Worm (Caenorhabditis elegans) whole organism, L4 larva: ENCODE measurements around the gene irg-4.

ENCODE experiments used
- F10B5.3 ChIP-seq: sonication (generic microtip); optimal IDR thresholded peaks from 2 replicates; lab custom pipeline; 2016; ENCODE audit warnings: mild to moderate bottlenecking, missing genetic modification characterization, missing compliant biosample characterization
- F49E8.2 ChIP-seq: sonication (generic microtip); optimal IDR thresholded peaks from 2 replicates; lab custom pipeline; 2016; ENCODE audit warnings: missing compliant biosample characterization, mild to moderate bottlenecking, missing genetic modification characterization, borderline replicate concordance
- R02D3.7 ChIP-seq: fragments of 150-350 bp; sonication (generic microtip); optimal IDR thresholded peaks from 3 replicates; lab custom pipeline; 2014; ENCODE audit warnings: missing biosample characterization, missing genetic modification characterization
- Y48G9A.11 ChIP-seq: fragments of 200-800 bp; sonication (Bioruptor generic); IDR thresholded peaks from 2 replicates; pipeline ENCODE4 v1.3.6; 2022; ENCODE audit warnings: missing genetic modification reagents, missing genetic modification characterization, missing compliant biosample characterization
- Y5F2A.4 ChIP-seq: fragments of 200-800 bp; sonication (Bioruptor generic); optimal IDR thresholded peaks from 2 replicates; lab custom pipeline; 2018; ENCODE audit warnings: mild to moderate bottlenecking, missing genetic modification characterization, missing compliant biosample characterization
- aha-1 ChIP-seq: fragments of 150-350 bp; peaks from one replicate; lab custom pipeline; 2014; ENCODE audit warnings: missing biosample characterization, missing genetic modification characterization
- arid-1 ChIP-seq: fragments of 200-800 bp; sonication (Bioruptor generic); conservative IDR thresholded peaks from 2 replicates; pipeline ENCODE4 v1.3.6; 2022; ENCODE audit warnings: missing genetic modification reagents, missing genetic modification characterization, missing compliant biosample characterization
- ceh-20 ChIP-seq: fragments of 200-800 bp; sonication (Bioruptor generic); IDR thresholded peaks from 2 replicates; pipeline ENCODE4 v1.3.6; 2022; ENCODE audit warnings: missing genetic modification reagents, missing genetic modification characterization, missing compliant biosample characterization
- ceh-32 ChIP-seq: sonication (generic microtip); optimal IDR thresholded peaks from 2 replicates; lab custom pipeline; 2016; ENCODE audit warnings: mild to moderate bottlenecking, missing genetic modification characterization, missing compliant biosample characterization; ENCODE audit not compliant: poor library complexity
- ceh-44 ChIP-seq: fragments of 200-800 bp; sonication (Bioruptor generic); IDR thresholded peaks from 2 replicates; pipeline ENCODE4 v1.3.6; 2022; ENCODE audit warnings: missing genetic modification reagents, missing genetic modification characterization, missing compliant biosample characterization
- cey-2 ChIP-seq: sonication (generic microtip); optimal IDR thresholded peaks from 3 replicates; lab custom pipeline; 2017; ENCODE audit warnings: missing genetic modification characterization, mild to moderate bottlenecking, missing compliant biosample characterization, antibody characterized with exemption, borderline replicate concordance; ENCODE audit not compliant: insufficient read depth
- ctbp-1 ChIP-seq: fragments of 200-800 bp; sonication (Bioruptor generic); IDR thresholded peaks from 2 replicates; pipeline ENCODE4 v1.3.6; 2022; ENCODE audit warnings: missing genetic modification reagents, missing genetic modification characterization, missing compliant biosample characterization
- daf-12 ChIP-seq: fragments of 150-350 bp; optimal IDR thresholded peaks from 2 replicates; lab custom pipeline; 2014; ENCODE audit warnings: missing biosample characterization, missing genetic modification reagents, missing genetic modification characterization
- daf-16 ChIP-seq, 3 experiments: sonication (generic microtip); optimal IDR thresholded peaks; 2 replicates each; lab custom pipeline; 2016 to 2017; ENCODE audit warnings: missing genetic modification characterization in 3 of 3, missing genetic modification reagents in 3 of 3, mild to moderate bottlenecking in 2 of 3, missing compliant biosample characterization in 2 of 3, missing biosample characterization in 1 of 3, moderate library complexity in 1 of 3
- dmd-9 ChIP-seq: fragments of 200-800 bp; sonication (Bioruptor generic); IDR thresholded peaks from 2 replicates; pipeline ENCODE4 v1.3.6; 2022; ENCODE audit warnings: missing genetic modification reagents, missing genetic modification characterization, missing compliant biosample characterization
- dve-1 ChIP-seq: sonication (generic microtip); optimal IDR thresholded peaks from 2 replicates; lab custom pipeline; 2017; ENCODE audit warnings: antibody characterized with exemption, mild to moderate bottlenecking, missing genetic modification characterization, missing compliant biosample characterization; ENCODE audit not compliant: insufficient read depth
- egl-27 ChIP-seq: sonication (generic microtip); optimal IDR thresholded peaks from 3 replicates; lab custom pipeline; 2017; ENCODE audit warnings: missing biosample characterization, missing genetic modification reagents, missing genetic modification characterization
- fkh-10 ChIP-seq: fragments of 150-350 bp; optimal IDR thresholded peaks from 2 replicates; lab custom pipeline; 2014; ENCODE audit warnings: missing biosample characterization, missing genetic modification reagents, missing genetic modification characterization
- hlh-11 ChIP-seq: fragments of 200-800 bp; sonication (Bioruptor generic); optimal IDR thresholded peaks from 2 replicates; lab custom pipeline; 2018; ENCODE audit warnings: mild to moderate bottlenecking, missing genetic modification characterization, missing compliant biosample characterization
- hmg-1.1 ChIP-seq: fragments of 200-800 bp; sonication (Bioruptor generic); IDR thresholded peaks from 2 replicates; pipeline ENCODE4 v1.3.6; 2022; ENCODE audit warnings: missing genetic modification reagents, missing genetic modification characterization, missing compliant biosample characterization
- lim-7 ChIP-seq: fragments of 200-800 bp; sonication (Bioruptor generic); IDR thresholded peaks from 2 replicates; pipeline ENCODE4 v1.3.6; 2022; ENCODE audit warnings: missing genetic modification characterization, missing compliant biosample characterization
- lin-38 ChIP-seq: fragments of 200-800 bp; sonication (Bioruptor generic); IDR thresholded peaks from 2 replicates; pipeline ENCODE4 v1.3.6; 2022; ENCODE audit warnings: missing genetic modification reagents, missing genetic modification characterization, missing compliant biosample characterization
- lsy-2 ChIP-seq, 2 experiments: fragments of 150-350 bp in 1 of 2; sonication (generic microtip) in 1 of 2; optimal IDR thresholded peaks; 2 replicates each; lab custom pipeline; 2014 to 2017; ENCODE audit warnings: missing biosample characterization in 2 of 2, missing genetic modification characterization in 2 of 2
- madf-9 ChIP-seq: fragments of 200-800 bp; sonication (Bioruptor generic); conservative IDR thresholded peaks from 2 replicates; pipeline ENCODE4 v1.3.6; 2022; ENCODE audit warnings: missing genetic modification reagents, missing genetic modification characterization, missing compliant biosample characterization
- mdt-29 ChIP-seq: fragments of 200-800 bp; sonication (Bioruptor generic); IDR thresholded peaks from 2 replicates; pipeline ENCODE4 v1.3.6; 2022; ENCODE audit warnings: missing genetic modification reagents, missing genetic modification characterization, missing compliant biosample characterization
- mxl-3 ChIP-seq: fragments of 200-800 bp; sonication (Bioruptor generic); optimal IDR thresholded peaks from 2 replicates; lab custom pipeline; 2018; ENCODE audit warnings: mild to moderate bottlenecking, missing genetic modification characterization, missing compliant biosample characterization
- nhr-10 ChIP-seq: fragments of 150-350 bp; optimal IDR thresholded peaks from 2 replicates; lab custom pipeline; 2014; ENCODE audit warnings: missing biosample characterization, missing genetic modification characterization
- nhr-237 ChIP-seq: sonication (generic microtip); optimal IDR thresholded peaks from 2 replicates; lab custom pipeline; 2017; ENCODE audit warnings: missing biosample characterization, missing genetic modification characterization
- nhr-25 ChIP-seq: sonication (generic microtip); optimal IDR thresholded peaks from 2 replicates; lab custom pipeline; 2017; ENCODE audit warnings: missing genetic modification characterization, mild to moderate bottlenecking, missing compliant biosample characterization, antibody characterized with exemption, moderate library complexity, borderline replicate concordance; ENCODE audit not compliant: insufficient read depth
- nhr-41 ChIP-seq: fragments of 200-800 bp; sonication (Bioruptor generic); IDR thresholded peaks from 2 replicates; pipeline ENCODE4 v1.3.6; 2022; ENCODE audit warnings: missing genetic modification reagents, missing genetic modification characterization, missing compliant biosample characterization
- nhr-77 ChIP-seq: fragments of 150-350 bp; optimal IDR thresholded peaks from 2 replicates; lab custom pipeline; 2014; ENCODE audit warnings: missing biosample characterization, missing genetic modification characterization
- saeg-2 ChIP-seq: fragments of 200-800 bp; sonication (Bioruptor generic); IDR thresholded peaks from 2 replicates; pipeline ENCODE4 v1.3.6; 2022; ENCODE audit warnings: missing genetic modification reagents, missing genetic modification characterization, missing compliant biosample characterization
- skn-1 ChIP-seq: fragments of 150-350 bp; optimal IDR thresholded peaks from 2 replicates; lab custom pipeline; 2014; ENCODE audit warnings: missing biosample characterization, missing genetic modification characterization
- snpc-1.2 ChIP-seq: fragments of 200-800 bp; sonication (Bioruptor generic); IDR thresholded peaks from 2 replicates; pipeline ENCODE4 v1.3.6; 2022; ENCODE audit warnings: missing genetic modification reagents, missing genetic modification characterization, missing compliant biosample characterization
- snpc-4 ChIP-seq: fragments of 150-350 bp; optimal IDR thresholded peaks from 2 replicates; lab custom pipeline; 2014; ENCODE audit warnings: missing biosample characterization, missing genetic modification characterization
- spr-3 ChIP-seq: fragments of 200-800 bp; sonication (Bioruptor generic); optimal IDR thresholded peaks from 2 replicates; lab custom pipeline; 2018; ENCODE audit warnings: mild to moderate bottlenecking, missing genetic modification characterization, missing compliant biosample characterization
- zfp-2 ChIP-seq: sonication (generic microtip); optimal IDR thresholded peaks from 2 replicates; lab custom pipeline; 2016; ENCODE audit warnings: mild to moderate bottlenecking, missing genetic modification characterization, missing compliant biosample characterization
- zip-11 ChIP-seq: fragments of 200-800 bp; sonication (Bioruptor generic); IDR thresholded peaks from 2 replicates; pipeline ENCODE4 v1.3.6; 2022; ENCODE audit warnings: missing genetic modification characterization, missing compliant biosample characterization

Gene irg-4

ce11 chrIV:12404137-12404536, 31.5 kb upstream of the irg-4 start, which contains the start of gene gex-3 (continued):
- TF ChIP-seq ctbp-1 (GFP tag; lab: Robert Waterston, UW) (no peak), madf-9 (no peak), Y5F2A.4 (GFP tag; lab: Kevin White, UChicago) (no peak), nhr-41 (no peak), nhr-237 (tag; lab: Kevin White, UChicago) (no peak), nhr-10 (tag; lab: Kevin White, UChicago) (no peak), fkh-10 (peak; percentile 85), lim-7 (GFP tag; lab: Robert Waterston, UW) (no peak), snpc-1.2 (GFP tag; lab: Robert Waterston, UW) (peak; percentile 77), ceh-20 (GFP tag; lab: Robert Waterston, UW) (no peak), dve-1 (tag; lab: Kevin White, UChicago) (peak; percentile 65), spr-3 (GFP tag; lab: Kevin White, UChicago) (no peak), daf-12 (tag; lab: Kevin White, UChicago) (no peak), F49E8.2 (tag; lab: Kevin White, UChicago) (peak; percentile 31), nhr-25 (tag; lab: Kevin White, UChicago) (peak; percentile 25), ceh-44 (GFP tag; lab: Robert Waterston, UW) (no peak), cey-2 (no peak), Y48G9A.11 (GFP tag; lab: Robert Waterston, UW) (no peak), zfp-2 (tag; lab: Kevin White, UChicago) (no peak), dmd-9 (GFP tag; lab: Robert Waterston, UW) (no peak), daf-16 (GFP tag; optimal IDR thresholded peaks at IDR 0.05; lab: Kevin White, UChicago) (no peak), daf-16 (tag; optimal IDR thresholded peaks at IDR 0.05; lab: Kevin White, UChicago) (peak; percentile 51), zip-11 (no peak), snpc-4 (tag; lab: Kevin White, UChicago) (no peak), ceh-32 (tag; lab: Kevin White, UChicago) (no peak), mxl-3 (GFP tag; lab: Kevin White, UChicago) (peak; percentile 28), arid-1 (GFP tag; lab: Robert Waterston, UW) (no peak), hlh-11 (tag; lab: Kevin White, UChicago) (peak; percentile 50), hmg-1.1 (peak; percentile 65), mdt-29 (GFP tag; lab: Robert Waterston, UW) (no peak), aha-1 (tag; lab: Kevin White, UChicago) (peak; percentile 98), egl-27 (tag; lab: Kevin White, UChicago) (no peak), lsy-2 (tag; optimal IDR thresholded peaks at IDR 0.05; lab: Kevin White, UChicago) (peak; percentile 61 to 95)

ce11 chrIV:12408625-12409024, 27.0 kb upstream of the irg-4 start, which contains the start of gene dsb-1:
dsb-1 (plus strand) TSS chrIV:12408925.
- TF ChIP-seq lin-38 (GFP tag; lab: Robert Waterston, UW) (peak; percentile 26), egl-27 (tag; lab: Kevin White, UChicago) (no peak)

ce11 chrIV:12410167-12410566, 25.5 kb upstream of the irg-4 start, which contains the start of gene acl-13:
acl-13 (plus strand) TSS chrIV:12410467.
- TF ChIP-seq saeg-2 (GFP tag; lab: Robert Waterston, UW) (no peak), hlh-11 (tag; lab: Kevin White, UChicago) (no peak), R02D3.7 (tag; lab: Kevin White, UChicago) (no peak), Y48G9A.11 (GFP tag; lab: Robert Waterston, UW) (no peak), ctbp-1 (GFP tag; lab: Robert Waterston, UW) (no peak), skn-1 (tag; lab: Kevin White, UChicago) (no peak), nhr-77 (tag; lab: Kevin White, UChicago) (no peak), lin-38 (GFP tag; lab: Robert Waterston, UW) (no peak), F10B5.3 (tag; lab: Kevin White, UChicago) (no peak)
- TF ChIP-seq, all 104 proteins: peak for 0
